Fruit fly (Drosophila melanogaster): ENCODE data around the gene CG3734.

CG3734 gene

DNA sequence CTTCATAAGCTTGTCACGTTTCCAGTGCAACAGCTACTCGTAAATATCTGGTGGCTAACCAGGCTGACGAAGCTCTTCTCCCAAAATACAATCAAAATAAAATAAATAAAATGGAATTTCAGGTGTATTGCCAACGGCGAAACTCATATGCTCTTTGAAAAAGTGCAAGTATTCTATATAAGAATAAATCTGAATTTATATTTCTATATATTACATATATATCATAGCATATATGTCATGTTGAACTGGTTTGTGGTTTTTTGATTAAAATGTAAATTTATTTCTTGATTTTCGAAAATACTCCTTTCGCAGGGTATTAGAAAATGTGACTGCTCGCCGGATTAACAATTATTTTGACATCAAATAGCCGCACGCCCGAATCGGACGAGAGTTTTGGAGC, 40.0 kb upstream of the CG3734 start:
- TF ChIP-seq CG11762 (GFP tag; optimal IDR thresholded peaks at IDR 0.05; ENCODE audit: insufficient read depth) (no peak), lz (GFP tag; optimal IDR thresholded peaks at IDR 0.05) (no peak), CG32006 (GFP tag; optimal IDR thresholded peaks at IDR 0.05) (no peak), topi (GFP tag; optimal IDR thresholded peaks at IDR 0.05) (no peak), Ets21C (GFP tag; optimal IDR thresholded peaks at IDR 0.05) (no peak), Sox14 (GFP tag; optimal IDR thresholded peaks at IDR 0.05) (no peak), dac (GFP tag; optimal IDR thresholded peaks at IDR 0.05) (no peak), ss (GFP tag; optimal IDR thresholded peaks at IDR 0.05) (no peak), Smox (GFP tag; optimal IDR thresholded peaks at IDR 0.05) (no peak), OdsH (GFP tag; optimal IDR thresholded peaks at IDR 0.05) (no peak), CG34406 (GFP tag; optimal IDR thresholded peaks at IDR 0.05) (peak; percentile 6), acj6 (GFP tag; optimal IDR thresholded peaks at IDR 0.05) (peak; percentile 33), dsx (GFP tag; optimal IDR thresholded peaks at IDR 0.05; ENCODE audit: poor library complexity, severe bottlenecking) (no peak), CG16779 (tag; optimal IDR thresholded peaks at IDR 0.05) (no peak), Gug (GFP tag; IDR thresholded peaks at IDR 0.05) (no peak), CG7368 (GFP tag; optimal IDR thresholded peaks at IDR 0.05) (no peak), CG8319 (GFP tag; optimal IDR thresholded peaks at IDR 0.05) (no peak), CG15336 (GFP tag; IDR thresholded peaks at IDR 0.05) (no peak), esn (GFP tag; optimal IDR thresholded peaks at IDR 0.05) (peak; percentile 37), fkh (GFP tag; optimal IDR thresholded peaks at IDR 0.05) (no peak), CG6276 (GFP tag; optimal IDR thresholded peaks at IDR 0.05) (no peak), fd85E (GFP tag; optimal IDR thresholded peaks at IDR 0.05) (no peak), CG31627 (GFP tag; optimal IDR thresholded peaks at IDR 0.05) (no peak), CG6163 (GFP tag; IDR thresholded peaks at IDR 0.05) (no peak), Eip78C (GFP tag) (peak; percentile 52), fd59A (GFP tag; optimal IDR thresholded peaks at IDR 0.05) (no peak), salr (GFP tag; optimal IDR thresholded peaks at IDR 0.05) (no peak), CG10631 (GFP tag; optimal IDR thresholded peaks at IDR 0.05) (peak; percentile 17), net (GFP tag; optimal IDR thresholded peaks at IDR 0.05) (no peak), eg (GFP tag; IDR thresholded peaks at IDR 0.05) (no peak), cyc (GFP tag; optimal IDR thresholded peaks at IDR 0.05) (no peak), Sox102F (GFP tag; optimal IDR thresholded peaks at IDR 0.05) (peak; percentile 10), svp (GFP tag) (peak; percentile 67), CG8632 (GFP tag; optimal IDR thresholded peaks at IDR 0.05) (no peak), CG10669 (GFP tag; optimal IDR thresholded peaks at IDR 0.05) (no peak), CG6808 (GFP tag; optimal IDR thresholded peaks at IDR 0.05) (no peak), Hr4 (GFP tag; optimal IDR thresholded peaks at IDR 0.05) (no peak), Met (GFP tag; optimal IDR thresholded peaks at IDR 0.05) (peak; percentile 39), CG6854 (GFP tag; optimal IDR thresholded peaks at IDR 0.05) (no peak), vri (GFP tag; optimal IDR thresholded peaks at IDR 0.05) (no peak)

dm6 chr3R:19350375-19350943, 37.2 kb upstream of the CG3734 start:
- TF ChIP-seq CG3919 (GFP tag; optimal IDR thresholded peaks at IDR 0.05), result no peak
- TF ChIP-seq CG8632 (GFP tag; optimal IDR thresholded peaks at IDR 0.05), result no peak
- no peak for TF ChIP-seq svp (GFP tag)
- TF ChIP-seq cyc (GFP tag; optimal IDR thresholded peaks at IDR 0.05), result no peak
- no peak for TF ChIP-seq fd59A (GFP tag; optimal IDR thresholded peaks at IDR 0.05)
- TF ChIP-seq CG32006 (GFP tag; optimal IDR thresholded peaks at IDR 0.05), result no peak
- TF ChIP-seq Eip78C (GFP tag), result no peak
- TF ChIP-seq CG8319 (GFP tag; optimal IDR thresholded peaks at IDR 0.05), result no peak
- TF ChIP-seq Lpt (GFP tag; optimal IDR thresholded peaks at IDR 0.05), result no peak
- no peak for TF ChIP-seq Ets96B (tag; optimal IDR thresholded peaks at IDR 0.05)
- TF ChIP-seq lz (GFP tag; optimal IDR thresholded peaks at IDR 0.05), result no peak
- TF ChIP-seq fd85E (GFP tag; optimal IDR thresholded peaks at IDR 0.05), result no peak
- no peak for TF ChIP-seq CG34406 (GFP tag; optimal IDR thresholded peaks at IDR 0.05)
- TF ChIP-seq CG16779 (tag; optimal IDR thresholded peaks at IDR 0.05), result no peak
- no peak for TF ChIP-seq CG11762 (GFP tag; optimal IDR thresholded peaks at IDR 0.05; ENCODE audit: insufficient read depth)
- no peak for TF ChIP-seq CG4318 (GFP tag; optimal IDR thresholded peaks at IDR 0.05)
- TF ChIP-seq CG6808 (GFP tag; optimal IDR thresholded peaks at IDR 0.05), result no peak
- no peak for TF ChIP-seq Smox (GFP tag; optimal IDR thresholded peaks at IDR 0.05)
